Fruit fly (Drosophila melanogaster) whole organism, prepupa: ENCODE data around the gene PGRP-SB1.

ENCODE experiments used
- CG6792 ChIP-seq: fragments of 200-800 bp; sonication (Bioruptor generic); optimal IDR thresholded peaks from 3 replicates; lab custom pipeline; 2016; ENCODE audit warnings: missing biosample characterization, missing genetic modification characterization
- Ets21C ChIP-seq: fragments of 200-800 bp; sonication (Bioruptor generic); optimal IDR thresholded peaks from 3 replicates; lab custom pipeline; 2016; ENCODE audit warnings: missing biosample characterization, missing genetic modification characterization
- Gug ChIP-seq: fragments of 200-800 bp; sonication (Bioruptor generic); IDR thresholded peaks from 2 replicates; pipeline ENCODE4 v1.3.6; 2022; ENCODE audit warnings: missing biosample characterization, missing genetic modification characterization

dm6 chr3L:16726069-16726591 lies 1.7 kb downstream of the PGRP-SB1 start, which contains the start of the genes CG13026 and PGRP-SB2:
- TF ChIP-seq Ets21C (GFP tag; lab: Kevin White, UChicago), result no peak
- TF ChIP-seq Gug, result no peak
- no peak for TF ChIP-seq CG6792 (GFP tag; lab: Kevin White, UChicago)
